Worm (Caenorhabditis elegans): Measurements from ENCODE around the gene F17A2.16.

- no peak for TF ChIP-seq ref-1 (GFP tag; conservative IDR thresholded peaks at IDR 0.05)
- no peak for TF ChIP-seq ztf-29 (GFP tag; IDR thresholded peaks at IDR 0.05)
- no peak for TF ChIP-seq flt-1 (GFP tag; IDR thresholded peaks at IDR 0.05)
- no peak for TF ChIP-seq med-1 (GFP tag; optimal IDR thresholded peaks at IDR 0.05; ENCODE audit: insufficient read depth)
- TF ChIP-seq tab-1 (GFP tag; IDR thresholded peaks at IDR 0.05): no peak
Measured at ce11 chrX:12313779-12314178, 5.5 kb downstream of the F17A2.16 start.

All from whole organism, midembryonic.